Worm (Caenorhabditis elegans) whole organism, L3 larva: Measurements from ENCODE around the gene suds-3.

Experiments
- elt-1 ChIP-seq: fragments of 150-350 bp; optimal IDR thresholded peaks from 2 replicates; lab custom pipeline; 2014; ENCODE audit warnings: missing biosample characterization, missing genetic modification characterization
- fkh-10 ChIP-seq: sonication (generic microtip); optimal IDR thresholded peaks from 2 replicates; lab custom pipeline; 2017; ENCODE audit warnings: missing biosample characterization, missing genetic modification reagents, missing genetic modification characterization
- nhr-12 ChIP-seq: fragments of 150-350 bp; optimal IDR thresholded peaks from 2 replicates; lab custom pipeline; 2014; ENCODE audit warnings: missing biosample characterization, missing genetic modification characterization
- nhr-237 ChIP-seq: fragments of 150-350 bp; optimal IDR thresholded peaks from 2 replicates; lab custom pipeline; 2014; ENCODE audit warnings: missing biosample characterization, missing genetic modification characterization

DNA sequence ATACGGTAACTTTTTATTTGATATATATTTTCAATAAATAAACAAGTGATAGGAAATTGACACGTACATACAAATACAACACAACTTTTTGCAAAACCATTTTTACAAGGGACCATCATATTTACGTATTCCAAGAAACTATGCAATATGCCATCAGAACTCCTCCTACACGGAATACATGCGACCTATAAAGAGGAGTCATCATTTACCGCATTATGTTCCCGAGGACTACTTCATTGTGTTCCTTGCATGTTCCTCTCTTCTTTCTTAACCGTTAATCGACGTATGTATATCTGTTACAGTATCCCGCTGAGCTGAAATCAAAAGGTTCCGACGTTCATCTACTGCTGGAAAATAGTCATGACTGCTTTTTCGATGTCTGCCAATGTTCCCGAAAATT lies 12.4 kb upstream of the suds-3 start, which contains the start of gene C50H2.5:
- no peak for TF ChIP-seq nhr-237 (tag; lab: Kevin White, UChicago)
- no peak for TF ChIP-seq elt-1 (tag; lab: Kevin White, UChicago)
- TF ChIP-seq fkh-10 (GFP tag; lab: Kevin White, UChicago): no peak
- no peak for TF ChIP-seq nhr-12 (tag; lab: Kevin White, UChicago)
